Fruit fly (Drosophila melanogaster) whole organism: Measurements from ENCODE around the gene CG32755.

ENCODE experiments used
- CG8478 ChIP-seq: fragments of >200 bp; optimal IDR thresholded peaks from 2 replicates; lab custom pipeline; 2018; ENCODE audit warnings: inconsistent platforms
- Dll ChIP-seq: fragments of >200 bp; optimal IDR thresholded peaks from 2 replicates; lab custom pipeline; 2017
- pan ChIP-seq: fragments of >200 bp; optimal IDR thresholded peaks from 2 replicates; lab custom pipeline; 2017

- TF ChIP-seq pan (lab: Kevin White, UChicago): no peak
- no peak for TF ChIP-seq CG8478 (lab: Kevin White, UChicago)
- TF ChIP-seq Dll (lab: Kevin White, UChicago): no peak
These were observed 33.3 kb upstream of the CG32755 start, which contains the start of the genes Shmt and CG3726 for dm6 chrX:5916494-5917309.
